Fruit fly (Drosophila melanogaster) whole organism, adult: ENCODE data around the gene CG7299.
A peak's percentile ranks its signal among the peaks of the same experiment; 100 is the strongest.

Experiments
- CG11617 ChIP-seq: fragments of 200-800 bp; sonication (Bioruptor generic); optimal IDR thresholded peaks from 2 replicates; lab custom pipeline; 2017; ENCODE audit warnings: mild to moderate bottlenecking, missing biosample characterization, missing genetic modification reagents, missing genetic modification characterization
- CG12768 ChIP-seq: fragments of 200-800 bp; sonication (Bioruptor generic); optimal IDR thresholded peaks from 2 replicates; lab custom pipeline; 2017; ENCODE audit warnings: missing biosample characterization, missing genetic modification characterization, mild to moderate bottlenecking, moderate library complexity, missing genetic modification reagents
- CG14711 ChIP-seq: fragments of 200-800 bp; sonication (Bioruptor generic); optimal IDR thresholded peaks from 2 replicates; lab custom pipeline; 2018; ENCODE audit warnings: missing biosample characterization, mild to moderate bottlenecking, missing genetic modification characterization, moderate library complexity
- CG1620 ChIP-seq: fragments of 200-800 bp; sonication (Bioruptor generic); optimal IDR thresholded peaks from 2 replicates; lab custom pipeline; 2016; ENCODE audit warnings: missing biosample characterization, missing genetic modification characterization
- CG33017 ChIP-seq: fragments of 200-800 bp; sonication (Bioruptor generic); optimal IDR thresholded peaks from 2 replicates; lab custom pipeline; 2018; ENCODE audit warnings: missing biosample characterization, mild to moderate bottlenecking, missing genetic modification characterization, moderate library complexity
- CG5204 ChIP-seq: fragments of 200-800 bp; sonication (Bioruptor generic); optimal IDR thresholded peaks from 2 replicates; lab custom pipeline; 2016; ENCODE audit warnings: missing biosample characterization, missing genetic modification characterization
- CG7045 ChIP-seq: fragments of 200-800 bp; sonication (Bioruptor generic); optimal IDR thresholded peaks from 2 replicates; lab custom pipeline; 2017; ENCODE audit warnings: missing biosample characterization, mild to moderate bottlenecking, missing genetic modification characterization
- CG7101 ChIP-seq: fragments of 200-800 bp; sonication (Bioruptor generic); optimal IDR thresholded peaks from 2 replicates; lab custom pipeline; 2018; ENCODE audit warnings: missing biosample characterization, mild to moderate bottlenecking, missing genetic modification characterization, moderate library complexity
- Clk ChIP-seq: fragments of 200-800 bp; sonication (Bioruptor generic); optimal IDR thresholded peaks from 2 replicates; lab custom pipeline; 2017; ENCODE audit warnings: missing biosample characterization, missing genetic modification characterization
- Crg-1 ChIP-seq: fragments of 200-800 bp; sonication (Bioruptor generic); optimal IDR thresholded peaks from 2 replicates; lab custom pipeline; 2016; ENCODE audit warnings: missing biosample characterization, missing genetic modification characterization
- Hr96 ChIP-seq: fragments of 200-800 bp; sonication (Bioruptor generic); optimal IDR thresholded peaks from 2 replicates; lab custom pipeline; 2016; ENCODE audit warnings: missing biosample characterization, missing genetic modification characterization
- Mnt ChIP-seq: fragments of 200-800 bp; sonication (Bioruptor generic); optimal IDR thresholded peaks from 2 replicates; lab custom pipeline; 2016; ENCODE audit warnings: missing biosample characterization, mild to moderate bottlenecking, missing genetic modification characterization
- bab1 ChIP-seq: fragments of 200-800 bp; sonication (Bioruptor generic); optimal IDR thresholded peaks from 3 replicates; lab custom pipeline; 2019; ENCODE audit warnings: missing biosample characterization, mild to moderate bottlenecking, missing genetic modification characterization, moderate library complexity
- cic ChIP-seq: fragments of 200-800 bp; sonication (Bioruptor generic); optimal IDR thresholded peaks from 2 replicates; lab custom pipeline; 2017; ENCODE audit warnings: missing biosample characterization, mild to moderate bottlenecking, missing genetic modification characterization, moderate library complexity
- kay ChIP-seq: fragments of 200-800 bp; sonication (Bioruptor generic); peaks from one replicate; lab custom pipeline; 2016; ENCODE audit warnings: missing biosample characterization, missing genetic modification characterization, borderline replicate concordance
- ovo ChIP-seq: fragments of 200-800 bp; sonication (Bioruptor generic); optimal IDR thresholded peaks from 2 replicates; lab custom pipeline; 2016; ENCODE audit warnings: missing biosample characterization, missing genetic modification characterization
- pad ChIP-seq: fragments of 200-800 bp; sonication (Bioruptor generic); optimal IDR thresholded peaks from 3 replicates; lab custom pipeline; 2017; ENCODE audit warnings: missing biosample characterization, missing genetic modification characterization, mild to moderate bottlenecking, moderate library complexity, missing genetic modification reagents
- tj ChIP-seq: fragments of 200-800 bp; sonication (Bioruptor generic); optimal IDR thresholded peaks from 3 replicates; lab custom pipeline; 2017; ENCODE audit warnings: missing biosample characterization, mild to moderate bottlenecking, missing genetic modification characterization, moderate library complexity
- toe ChIP-seq: fragments of 200-800 bp; sonication (Bioruptor generic); optimal IDR thresholded peaks from 2 replicates; lab custom pipeline; 2016; ENCODE audit warnings: missing biosample characterization, missing genetic modification characterization

The CG7299 gene

dm6 chr2L:10681602-10682001 lies 2.6 kb downstream of the CG7299 start, which contains the start of gene CG17107:
Gene CG17107, plus strand, starts transcription at chr2L:10681902.
- TF ChIP-seq bab1 (GFP tag; lab: Kevin White, UChicago) (no peak), CG7045 (GFP tag; lab: Kevin White, UChicago) (no peak), CG7101 (tag; lab: Kevin White, UChicago) (no peak), toe (no peak), ovo (GFP tag; lab: Kevin White, UChicago) (no peak), Crg-1 (no peak), Mnt (no peak), CG5204 (GFP tag; lab: Kevin White, UChicago) (no peak), Clk (no peak), CG14711 (tag; lab: Kevin White, UChicago) (no peak), pad (GFP tag; lab: Kevin White, UChicago) (no peak), cic (GFP tag; lab: Kevin White, UChicago) (no peak), CG12768 (GFP tag; lab: Kevin White, UChicago) (no peak), CG11617 (GFP tag; lab: Kevin White, UChicago) (no peak)

DNA sequence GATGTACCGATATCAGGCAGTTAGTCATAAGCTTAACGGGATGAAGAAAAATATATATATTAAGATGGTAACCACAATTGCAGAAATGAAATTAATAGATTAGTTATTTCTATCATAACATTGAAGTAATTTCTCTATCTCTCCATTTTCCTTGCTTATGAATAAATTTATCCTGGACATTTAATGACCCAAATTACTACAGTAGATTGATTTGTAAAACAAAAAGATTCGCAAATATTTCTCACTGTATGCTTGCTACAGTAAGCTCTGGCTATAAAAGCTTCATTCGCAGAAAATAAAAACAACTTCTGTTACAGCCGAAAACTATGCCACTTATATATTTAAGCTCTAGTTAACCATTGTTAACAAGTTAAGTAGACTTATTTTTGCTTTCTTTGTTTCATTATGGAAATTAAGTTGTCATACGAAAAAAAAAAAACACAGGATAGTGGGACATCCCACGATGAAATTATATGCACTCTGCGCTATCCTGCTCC lies 3.6 kb downstream of the CG7299 start, which contains the start of gene CG17105:
Gene CG17105 (plus strand): TSS at position 447 of the 497 bp plus-strand sequence.
- TF ChIP-seq Mnt = no peak
- no peak for TF ChIP-seq bab1 (GFP tag; lab: Kevin White, UChicago)
- TF ChIP-seq Crg-1 = no peak

- TF ChIP-seq kay (GFP tag; lab: Kevin White, UChicago) (peak; percentile 73), CG5204 (GFP tag; lab: Kevin White, UChicago) (no peak), CG7101 (tag; lab: Kevin White, UChicago) (no peak), Mnt (no peak)
Observed at dm6 chr2L:10679568-10679967, 4.6 kb downstream of the CG7299 start.

dm6 chr2L:10677715-10678088 lies 6.5 kb downstream of the CG7299 start:
- TF ChIP-seq CG1620 (GFP tag; lab: Kevin White, UChicago) (no peak), pad (GFP tag; lab: Kevin White, UChicago) (no peak), ovo (GFP tag; lab: Kevin White, UChicago) (no peak), bab1 (GFP tag; lab: Kevin White, UChicago) (no peak), CG14711 (tag; lab: Kevin White, UChicago) (no peak), CG5204 (GFP tag; lab: Kevin White, UChicago) (no peak), CG7045 (GFP tag; lab: Kevin White, UChicago) (no peak), CG11617 (GFP tag; lab: Kevin White, UChicago) (no peak)

- TF ChIP-seq Crg-1 (no peak), toe (no peak), CG14711 (tag; lab: Kevin White, UChicago) (no peak), CG7101 (tag; lab: Kevin White, UChicago) (no peak), CG11617 (GFP tag; lab: Kevin White, UChicago) (no peak), CG33017 (no peak), CG7045 (GFP tag; lab: Kevin White, UChicago) (no peak), Mnt (no peak), Hr96 (GFP tag; lab: Kevin White, UChicago) (no peak)
Observed at dm6 chr2L:10676933-10677714, 7.1 kb downstream of the CG7299 start, which contains the start of gene CG17104. Gene CG17104, plus strand, starts transcription at chr2L:10677198.

DNA sequence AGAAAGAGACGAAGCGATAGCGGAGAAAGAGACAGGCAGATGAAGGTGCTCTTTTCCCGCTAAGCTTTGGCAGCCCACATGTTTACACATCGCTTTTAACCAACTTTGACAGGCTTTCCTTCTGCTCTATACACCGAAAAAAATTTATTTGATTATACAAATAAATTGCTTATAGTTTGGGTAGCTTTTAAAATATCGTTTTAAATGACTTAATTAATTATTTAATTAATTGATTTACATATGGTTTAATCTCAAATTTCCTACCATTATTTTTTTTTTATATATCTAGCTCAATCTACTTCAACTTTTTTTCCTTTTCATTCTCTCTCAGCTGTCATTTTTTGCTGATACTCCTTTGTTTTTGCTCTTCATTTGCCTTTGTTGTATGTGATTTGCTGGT lies 11.2 kb downstream of the CG7299 start:
- TF ChIP-seq cic (GFP tag; lab: Kevin White, UChicago) (no peak), tj (GFP tag; lab: Kevin White, UChicago) (no peak), CG12768 (GFP tag; lab: Kevin White, UChicago) (no peak), CG1620 (GFP tag; lab: Kevin White, UChicago) (no peak), CG33017 (no peak), kay (GFP tag; lab: Kevin White, UChicago) (no peak), Crg-1 (no peak), CG11617 (GFP tag; lab: Kevin White, UChicago) (no peak), Hr96 (GFP tag; lab: Kevin White, UChicago) (no peak)

- TF ChIP-seq Crg-1 = no peak
Observed at dm6 chr2L:10671530-10671929, 12.7 kb downstream of the CG7299 start.

- TF ChIP-seq bab1 (GFP tag; lab: Kevin White, UChicago) = no peak
- no peak for TF ChIP-seq CG1620 (GFP tag; lab: Kevin White, UChicago)
- TF ChIP-seq Hr96 (GFP tag; lab: Kevin White, UChicago) = no peak
- no peak for TF ChIP-seq CG12768 (GFP tag; lab: Kevin White, UChicago)
- TF ChIP-seq CG7045 (GFP tag; lab: Kevin White, UChicago) = no peak
Observed at dm6 chr2L:10665603-10666002, 18.6 kb downstream of the CG7299 start.
